Fruit fly (Drosophila melanogaster) ovary, adult (tissue): ENCODE measurements around the gene CG33282.

Experiments
- CG17801 ChIP-seq: fragments of 200-800 bp; optimal IDR thresholded peaks from 2 replicates; lab custom pipeline; 2019; ENCODE audit warnings: missing biosample characterization, mild to moderate bottlenecking, missing genetic modification characterization, moderate library complexity; ENCODE audit not compliant: partially characterized antibody

Gene CG33282

dm6 chr2L:3351575-3352219, 24.0 kb downstream of the CG33282 start:
- no peak for TF ChIP-seq CG17801 (GFP tag; lab: Kevin White, UChicago)

dm6 chr2L:3352927-3353326, 25.2 kb downstream of the CG33282 start:
- no peak for TF ChIP-seq CG17801 (GFP tag; lab: Kevin White, UChicago)

dm6 chr2L:3353791-3354190, 26.1 kb downstream of the CG33282 start:
- no peak for TF ChIP-seq CG17801 (GFP tag; lab: Kevin White, UChicago)

- peak; percentile 93 for TF ChIP-seq CG17801 (GFP tag; lab: Kevin White, UChicago)
Observed at dm6 chr2L:3354642-3355380, 27.1 kb downstream of the CG33282 start, which contains the start of gene E23. Gene E23, minus strand, starts transcription at chr2L:3354829.

- no peak for TF ChIP-seq CG17801 (GFP tag; lab: Kevin White, UChicago)
Observed at dm6 chr2L:3355791-3356190, 28.1 kb downstream of the CG33282 start.

dm6 chr2L:3356193-3356645, 28.5 kb downstream of the CG33282 start:
- no peak for TF ChIP-seq CG17801 (GFP tag; lab: Kevin White, UChicago)

dm6 chr2L:3356790-3357696, 29.3 kb downstream of the CG33282 start, which contains the start of gene CG8838:
Gene CG8838, plus strand, starts transcription at chr2L:3357646.
- TF ChIP-seq CG17801 (GFP tag; lab: Kevin White, UChicago), result no peak

dm6 chr2L:3361821-3362220, 34.1 kb downstream of the CG33282 start:
- TF ChIP-seq CG17801 (GFP tag; lab: Kevin White, UChicago), result no peak

- no peak for TF ChIP-seq CG17801 (GFP tag; lab: Kevin White, UChicago)
Observed at dm6 chr2L:3366043-3366679, 38.5 kb downstream of the CG33282 start.

- TF ChIP-seq CG17801 (GFP tag; lab: Kevin White, UChicago), result no peak
Observed at dm6 chr2L:3368425-3368824, 40.7 kb downstream of the CG33282 start.

dm6 chr2L:3369083-3369653, 41.5 kb downstream of the CG33282 start:
- no peak for TF ChIP-seq CG17801 (GFP tag; lab: Kevin White, UChicago)

dm6 chr2L:3369822-3370221, 42.1 kb downstream of the CG33282 start:
- no peak for TF ChIP-seq CG17801 (GFP tag; lab: Kevin White, UChicago)

- TF ChIP-seq CG17801 (GFP tag; lab: Kevin White, UChicago), result no peak
Observed at dm6 chr2L:3370920-3371319, 43.2 kb downstream of the CG33282 start.

dm6 chr2L:3371340-3371739, 43.6 kb downstream of the CG33282 start:
- no peak for TF ChIP-seq CG17801 (GFP tag; lab: Kevin White, UChicago)
